Fruit fly (Drosophila melanogaster): ENCODE results near the gene CG16723.

CG16723 gene

DNA sequence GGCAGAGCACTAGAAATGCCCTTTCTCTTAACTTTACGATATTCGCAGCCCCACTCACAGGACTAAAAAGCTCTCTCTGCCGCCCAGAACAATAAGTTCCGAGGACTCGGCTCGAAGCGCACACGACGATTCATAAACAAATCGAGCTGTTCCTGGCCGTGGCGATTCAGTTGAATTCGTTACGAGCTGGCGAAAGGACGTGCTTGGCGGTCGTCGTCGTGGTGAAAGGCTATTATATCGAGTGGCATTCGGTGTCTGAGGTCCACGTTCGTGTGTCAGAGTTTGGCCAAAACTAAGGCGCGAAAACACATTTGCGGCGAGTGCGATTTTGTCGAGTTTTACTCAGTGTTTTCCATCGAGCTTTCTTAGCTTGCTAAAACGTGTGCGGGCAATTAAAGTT is 38.8 kb downstream of the CG16723 start, which contains the start of gene beat-IV:
beat-IV (plus strand) TSS at position 169 of the 400 bp plus-strand sequence.
- TF ChIP-seq CG8478 (optimal IDR thresholded peaks at IDR 0.05) (no peak), CTCF (optimal IDR thresholded peaks at IDR 0.05) (no peak)

- TF ChIP-seq CG8478 (optimal IDR thresholded peaks at IDR 0.05), result no peak
- TF ChIP-seq CTCF (optimal IDR thresholded peaks at IDR 0.05), result no peak
Observed at dm6 chr3R:23556843-23557242, 39.2 kb downstream of the CG16723 start, which contains the start of gene CG10164. CG10164 (minus strand) TSS chr3R:23556943.
